Worm (Caenorhabditis elegans) whole organism, L3 larva: Measurements from ENCODE around the gene str-131.

Experiments
- R02D3.7 ChIP-seq: fragments of 150-350 bp; optimal IDR thresholded peaks from 2 replicates; lab custom pipeline; 2014; ENCODE audit warnings: missing biosample characterization, missing genetic modification characterization
- ZK546.5 ChIP-seq: sonication (generic microtip); optimal IDR thresholded peaks from 2 replicates; lab custom pipeline; 2017; ENCODE audit warnings: missing biosample characterization, missing genetic modification characterization
- ama-1 ChIP-seq: fragments of 150-350 bp; optimal IDR thresholded peaks from 2 replicates; lab custom pipeline; 2018
- ceh-16 ChIP-seq: sonication (generic microtip); optimal IDR thresholded peaks from 2 replicates; lab custom pipeline; 2017; ENCODE audit warnings: missing biosample characterization, missing genetic modification characterization
- ceh-28 ChIP-seq: fragments of 150-350 bp; optimal IDR thresholded peaks from 2 replicates; lab custom pipeline; 2014; ENCODE audit warnings: missing biosample characterization, missing genetic modification reagents, missing genetic modification characterization
- ceh-82 ChIP-seq: fragments of 150-350 bp; optimal IDR thresholded peaks from 2 replicates; lab custom pipeline; 2014; ENCODE audit warnings: missing biosample characterization, missing genetic modification characterization
- ceh-9 ChIP-seq: sonication (generic microtip); optimal IDR thresholded peaks from 2 replicates; lab custom pipeline; 2018; ENCODE audit warnings: missing biosample characterization, missing genetic modification characterization
- daf-12 ChIP-seq: fragments of 150-350 bp; optimal IDR thresholded peaks from 2 replicates; lab custom pipeline; 2014; ENCODE audit warnings: missing biosample characterization, missing genetic modification reagents, missing genetic modification characterization
- egl-27 ChIP-seq: sonication (generic microtip); optimal IDR thresholded peaks from 4 replicates; lab custom pipeline; 2017; ENCODE audit warnings: missing biosample characterization, missing genetic modification reagents, missing genetic modification characterization
- egl-5 ChIP-seq: fragments of 150-350 bp; optimal IDR thresholded peaks from 2 replicates; lab custom pipeline; 2017; ENCODE audit warnings: missing biosample characterization, missing genetic modification reagents, missing genetic modification characterization, inconsistent platforms
- elt-1 ChIP-seq: fragments of 150-350 bp; optimal IDR thresholded peaks from 2 replicates; lab custom pipeline; 2014; ENCODE audit warnings: missing biosample characterization, missing genetic modification characterization
- elt-2 ChIP-seq: sonication (generic microtip); optimal IDR thresholded peaks from 2 replicates; lab custom pipeline; 2016; ENCODE audit warnings: missing genetic modification reagents, mild to moderate bottlenecking, missing genetic modification characterization, missing compliant biosample characterization
- elt-3 ChIP-seq, 3 experiments: fragments of 150-350 bp in 1 of 3; sonication (generic microtip) in 2 of 3; optimal IDR thresholded peaks; 2 replicates in 2 of 3; 4 replicates in 1 of 3; lab custom pipeline; 2014 to 2017; ENCODE audit warnings: missing biosample characterization in 3 of 3, missing genetic modification characterization in 3 of 3
- eor-1 ChIP-seq, 2 experiments: fragments of 150-350 bp; optimal IDR thresholded peaks; 2 replicates each; lab custom pipeline; 2014 to 2018; ENCODE audit warnings: missing biosample characterization in 2 of 2, missing genetic modification characterization in 2 of 2
- fkh-10 ChIP-seq: sonication (generic microtip); optimal IDR thresholded peaks from 2 replicates; lab custom pipeline; 2017; ENCODE audit warnings: missing biosample characterization, missing genetic modification reagents, missing genetic modification characterization
- fkh-2 ChIP-seq: fragments of 150-350 bp; optimal IDR thresholded peaks from 2 replicates; lab custom pipeline; 2014; ENCODE audit warnings: missing biosample characterization, missing genetic modification reagents, missing genetic modification characterization
- fos-1 ChIP-seq: fragments of 150-350 bp; optimal IDR thresholded peaks from 2 replicates; lab custom pipeline; 2014; ENCODE audit warnings: missing biosample characterization, missing genetic modification characterization
- lin-15B ChIP-seq: fragments of 150-350 bp; optimal IDR thresholded peaks from 2 replicates; lab custom pipeline; 2014; ENCODE audit warnings: missing biosample characterization, missing genetic modification characterization
- lin-39 ChIP-seq: fragments of 150-350 bp; optimal IDR thresholded peaks from 2 replicates; lab custom pipeline; 2018; ENCODE audit warnings: missing biosample characterization, missing genetic modification reagents, missing genetic modification characterization
- lsy-12 ChIP-seq: sonication (generic microtip); optimal IDR thresholded peaks from 2 replicates; lab custom pipeline; 2016; ENCODE audit warnings: mild to moderate bottlenecking, missing genetic modification characterization, missing compliant biosample characterization
- nfya-1 ChIP-seq: sonication (generic microtip); optimal IDR thresholded peaks from 2 replicates; lab custom pipeline; 2017; ENCODE audit warnings: missing genetic modification characterization, mild to moderate bottlenecking, missing compliant biosample characterization, antibody characterized with exemption, moderate library complexity; ENCODE audit not compliant: insufficient read depth
- nhr-11 ChIP-seq: fragments of 150-350 bp; optimal IDR thresholded peaks from 2 replicates; lab custom pipeline; 2014; ENCODE audit warnings: missing biosample characterization, missing genetic modification characterization
- nhr-12 ChIP-seq: fragments of 150-350 bp; optimal IDR thresholded peaks from 2 replicates; lab custom pipeline; 2014; ENCODE audit warnings: missing biosample characterization, missing genetic modification characterization
- nhr-23 ChIP-seq: fragments of 150-350 bp; optimal IDR thresholded peaks from 2 replicates; lab custom pipeline; 2014; ENCODE audit warnings: missing biosample characterization, missing genetic modification reagents, missing genetic modification characterization
- nhr-237 ChIP-seq: fragments of 150-350 bp; optimal IDR thresholded peaks from 2 replicates; lab custom pipeline; 2014; ENCODE audit warnings: missing biosample characterization, missing genetic modification characterization
- nhr-28 ChIP-seq: fragments of 150-350 bp; optimal IDR thresholded peaks from 2 replicates; lab custom pipeline; 2014; ENCODE audit warnings: missing biosample characterization, missing genetic modification characterization
- nhr-76 ChIP-seq: fragments of 150-350 bp; sonication (generic microtip); optimal IDR thresholded peaks from 5 replicates; lab custom pipeline; 2014; ENCODE audit warnings: missing biosample characterization, missing genetic modification characterization
- nhr-77 ChIP-seq: fragments of 150-350 bp; optimal IDR thresholded peaks from 2 replicates; lab custom pipeline; 2014; ENCODE audit warnings: missing biosample characterization, missing genetic modification characterization
- pha-4 ChIP-seq: fragments of 150-350 bp; optimal IDR thresholded peaks from 2 replicates; lab custom pipeline; 2014; ENCODE audit warnings: missing biosample characterization, missing genetic modification reagents, missing genetic modification characterization
- skn-1 ChIP-seq: fragments of 150-350 bp; optimal IDR thresholded peaks from 2 replicates; lab custom pipeline; 2014; ENCODE audit warnings: missing biosample characterization, missing genetic modification characterization
- snpc-4 ChIP-seq: fragments of 150-350 bp; optimal IDR thresholded peaks from 2 replicates; lab custom pipeline; 2014; ENCODE audit warnings: missing biosample characterization, missing genetic modification characterization
- tbx-2 ChIP-seq: sonication (generic microtip); optimal IDR thresholded peaks from 2 replicates; lab custom pipeline; 2016; ENCODE audit warnings: mild to moderate bottlenecking, missing genetic modification characterization, missing compliant biosample characterization
- unc-62 ChIP-seq: fragments of 150-350 bp; sonication (generic microtip); optimal IDR thresholded peaks from 4 replicates; lab custom pipeline; 2014; ENCODE audit warnings: missing biosample characterization, missing genetic modification reagents, missing genetic modification characterization
- zag-1 ChIP-seq: fragments of 150-350 bp; optimal IDR thresholded peaks from 2 replicates; lab custom pipeline; 2014; ENCODE audit warnings: missing biosample characterization, missing genetic modification characterization
- ztf-11 ChIP-seq: fragments of 150-350 bp; optimal IDR thresholded peaks from 2 replicates; lab custom pipeline; 2014; ENCODE audit warnings: missing biosample characterization, missing genetic modification characterization
- ztf-4 ChIP-seq: fragments of 150-350 bp; optimal IDR thresholded peaks from 2 replicates; lab custom pipeline; 2014; ENCODE audit warnings: missing biosample characterization, missing genetic modification characterization

The str-131 gene

DNA sequence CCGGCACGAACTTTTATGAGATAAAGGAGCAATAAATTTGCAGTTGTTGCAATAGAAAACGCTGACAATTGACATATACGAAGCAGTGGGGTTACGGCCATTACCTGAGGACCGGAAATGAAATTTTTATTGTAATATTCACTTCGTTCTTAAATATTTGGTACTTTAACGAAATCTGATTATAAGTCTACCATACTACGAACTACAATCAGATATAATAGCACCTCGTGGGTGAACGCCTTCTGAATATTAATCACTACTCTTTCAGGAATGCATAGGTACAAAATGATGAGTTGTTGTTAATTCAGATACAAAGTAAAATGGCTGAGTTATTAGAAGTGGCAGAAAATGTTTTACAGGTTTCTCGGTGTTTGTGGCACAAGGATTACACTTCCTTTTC is 10.9 kb upstream of the str-131 start, which contains the start of gene str-129:
str-129 (minus strand) TSS at position 101 of the 400 bp plus-strand sequence.
- TF ChIP-seq lsy-12 (tag; lab: Kevin White, UChicago) (no peak), daf-12 (tag; lab: Kevin White, UChicago) (no peak), elt-2 (no peak), R02D3.7 (tag; lab: Kevin White, UChicago) (no peak), nhr-77 (tag; lab: Kevin White, UChicago) (no peak), eor-1 (tag; optimal IDR thresholded peaks at IDR 0.05; lab: Kevin White, UChicago) (no peak), ztf-11 (tag; lab: Kevin White, UChicago) (no peak), lin-15B (tag; lab: Kevin White, UChicago) (no peak), snpc-4 (tag; lab: Kevin White, UChicago) (no peak)

- no peak for TF ChIP-seq snpc-4 (tag; lab: Kevin White, UChicago)
- no peak for TF ChIP-seq elt-3 (tag; optimal IDR thresholded peaks at IDR 0.05; lab: Kevin White, UChicago)
- no peak for TF ChIP-seq nhr-76 (tag; lab: Kevin White, UChicago)
- no peak for TF ChIP-seq nfya-1 (tag; lab: Kevin White, UChicago)
- TF ChIP-seq ZK546.5 (tag; lab: Kevin White, UChicago): no peak
- TF ChIP-seq nhr-28 (tag; lab: Kevin White, UChicago): no peak
- no peak for TF ChIP-seq lin-39 (tag; lab: Kevin White, UChicago)
- no peak for TF ChIP-seq nhr-11 (tag; lab: Kevin White, UChicago)
- TF ChIP-seq ama-1 (lab: Kevin White, UChicago): no peak
- no peak for TF ChIP-seq zag-1 (tag; lab: Kevin White, UChicago)
- no peak for TF ChIP-seq ceh-28 (tag; lab: Kevin White, UChicago)
- TF ChIP-seq ztf-11 (tag; lab: Kevin White, UChicago): no peak
- TF ChIP-seq nhr-12: no peak
- no peak for TF ChIP-seq nhr-23 (tag; lab: Kevin White, UChicago)
- no peak for TF ChIP-seq ceh-9
- TF ChIP-seq egl-27 (tag; lab: Kevin White, UChicago): no peak
- no peak for TF ChIP-seq unc-62 (GFP tag; lab: Kevin White, UChicago)
These were observed 9.1 kb upstream of the str-131 start, which contains the start of gene str-130 for ce11 chrV:8090595-8090994. Gene str-130, minus strand, starts transcription at chrV:8090695.

DNA sequence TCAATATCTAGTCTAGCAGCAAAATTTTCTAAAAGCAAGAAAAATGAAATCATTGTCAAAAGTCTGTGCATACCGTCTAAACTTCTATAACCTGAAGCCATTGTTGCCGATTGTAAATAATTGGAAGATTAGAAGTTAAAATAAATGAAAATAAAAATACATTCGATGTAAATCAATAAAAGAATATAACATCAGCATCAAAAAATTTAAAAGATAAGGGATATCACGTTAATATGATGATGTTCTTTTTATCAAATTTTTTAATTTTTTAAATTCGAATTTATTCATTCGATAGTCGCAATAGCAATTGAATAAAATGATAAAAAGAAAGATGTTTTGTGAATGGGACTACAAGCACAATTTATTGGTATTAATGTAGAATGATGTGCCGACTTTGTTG is 3.7 kb upstream of the str-131 start, which contains the start of gene C09H5.7:
C09H5.7 (minus strand) TSS at position 101 of the 400 bp plus-strand sequence.
- TF ChIP-seq elt-2: no peak
- no peak for TF ChIP-seq lin-39 (tag; lab: Kevin White, UChicago)
- TF ChIP-seq nhr-11 (tag; lab: Kevin White, UChicago): no peak
- TF ChIP-seq nhr-237 (tag; lab: Kevin White, UChicago): no peak
- TF ChIP-seq ceh-82: no peak
- TF ChIP-seq fkh-10: no peak

- TF ChIP-seq fos-1 (tag; lab: Kevin White, UChicago): no peak
- TF ChIP-seq elt-1 (tag; lab: Kevin White, UChicago): no peak
- TF ChIP-seq ztf-4: no peak
- no peak for TF ChIP-seq ztf-11 (tag; lab: Kevin White, UChicago)
- no peak for TF ChIP-seq skn-1 (tag; lab: Kevin White, UChicago)
- TF ChIP-seq snpc-4 (tag; lab: Kevin White, UChicago): no peak
- no peak for TF ChIP-seq nhr-28 (tag; lab: Kevin White, UChicago)
- no peak for TF ChIP-seq elt-3 (tag; optimal IDR thresholded peaks at IDR 0.05; lab: Kevin White, UChicago)
- TF ChIP-seq nhr-23 (tag; lab: Kevin White, UChicago): no peak
- no peak for TF ChIP-seq pha-4
- no peak for TF ChIP-seq fkh-2
These were observed 1.7 kb downstream of the str-131 start for ce11 chrV:8079813-8080212.

DNA sequence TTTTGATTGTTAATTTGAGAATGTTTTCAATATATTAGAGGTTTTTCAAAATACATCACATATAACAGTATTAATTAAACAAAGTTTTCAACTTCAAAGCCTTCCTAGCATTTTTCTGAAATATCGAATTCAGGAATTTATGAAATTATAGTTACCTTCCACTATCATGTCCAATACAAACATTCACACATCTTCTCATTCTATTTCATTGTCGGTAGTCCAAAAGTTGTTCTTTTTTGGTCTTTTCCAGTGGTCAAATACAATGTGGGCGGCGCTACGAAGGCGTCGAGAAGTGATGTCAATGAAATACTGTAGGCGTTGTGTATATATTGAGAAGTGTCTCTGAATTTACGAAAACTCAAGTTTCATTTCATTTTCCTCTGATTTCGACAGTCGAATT is 5.8 kb downstream of the str-131 start, which contains the start of gene catp-3:
catp-3 (plus strand) TSS at position 301 of the 400 bp plus-strand sequence.
- TF ChIP-seq R02D3.7 (tag; lab: Kevin White, UChicago) (no peak), fkh-2 (no peak), ceh-16 (tag; lab: Kevin White, UChicago) (no peak), nhr-23 (tag; lab: Kevin White, UChicago) (no peak), ceh-82 (no peak), ztf-4 (no peak), lsy-12 (tag; lab: Kevin White, UChicago) (no peak), egl-5 (tag; lab: Kevin White, UChicago) (no peak), ztf-11 (tag; lab: Kevin White, UChicago) (no peak), unc-62 (GFP tag; lab: Kevin White, UChicago) (no peak), tbx-2 (tag; lab: Kevin White, UChicago) (no peak), nhr-77 (tag; lab: Kevin White, UChicago) (no peak), ama-1 (lab: Kevin White, UChicago) (no peak), nhr-28 (tag; lab: Kevin White, UChicago) (no peak)
- TF ChIP-seq, all 47 proteins: peak for 0
